Fruit fly (Drosophila melanogaster) whole organism, embryonic: ENCODE measurements around the gene Tsp29Fb.

Source experiments
- Atf6 ChIP-seq: fragments of 200-800 bp; sonication (Bioruptor generic); IDR thresholded peaks from 2 replicates; pipeline ENCODE4 v1.3.6; 2022; ENCODE audit warnings: missing biosample characterization, missing genetic modification characterization
- Blimp-1 ChIP-seq: fragments of 200-800 bp; sonication (Bioruptor generic); optimal IDR thresholded peaks from 3 replicates; lab custom pipeline; 2018; ENCODE audit warnings: missing biosample characterization, missing genetic modification characterization, mild to moderate bottlenecking, moderate library complexity, missing genetic modification reagents
- Bteb2 ChIP-seq: fragments of 200-800 bp; sonication (Bioruptor generic); optimal IDR thresholded peaks from 2 replicates; lab custom pipeline; 2016; ENCODE audit warnings: missing biosample characterization, missing genetic modification characterization
- CG10979 ChIP-seq: fragments of 200-800 bp; sonication (Bioruptor generic); optimal IDR thresholded peaks from 2 replicates; lab custom pipeline; 2018; ENCODE audit warnings: missing biosample characterization, mild to moderate bottlenecking, missing genetic modification characterization, moderate library complexity
- CG13287 ChIP-seq: fragments of 200-800 bp; sonication (Bioruptor generic); IDR thresholded peaks from 2 replicates; pipeline ENCODE4 v1.3.6; 2022; ENCODE audit warnings: missing biosample characterization, missing genetic modification characterization; ENCODE audit not compliant: partially characterized antibody
- CG14860 ChIP-seq: fragments of 200-800 bp; sonication (Bioruptor generic); IDR thresholded peaks from 3 replicates; pipeline ENCODE4 v1.3.6; 2022; ENCODE audit warnings: missing biosample characterization, missing genetic modification characterization; ENCODE audit not compliant: partially characterized antibody
- CG2202 ChIP-seq: fragments of 200-800 bp; sonication (Bioruptor generic); optimal IDR thresholded peaks from 2 replicates; lab custom pipeline; 2018; ENCODE audit warnings: missing biosample characterization, mild to moderate bottlenecking, missing genetic modification characterization
- CG2875 ChIP-seq: fragments of 200-800 bp; sonication (Bioruptor generic); optimal IDR thresholded peaks from 2 replicates; lab custom pipeline; 2017; ENCODE audit warnings: missing biosample characterization, mild to moderate bottlenecking, missing genetic modification characterization, missing genetic modification reagents
- CG3163 ChIP-seq: fragments of 200-800 bp; sonication (Bioruptor generic); optimal IDR thresholded peaks from 3 replicates; lab custom pipeline; 2016; ENCODE audit warnings: missing biosample characterization, missing genetic modification characterization
- CG3281 ChIP-seq: fragments of 200-800 bp; sonication (Bioruptor generic); optimal IDR thresholded peaks from 3 replicates; lab custom pipeline; 2017; ENCODE audit warnings: missing biosample characterization, mild to moderate bottlenecking, missing genetic modification characterization
- CG33557 ChIP-seq: fragments of 200-800 bp; sonication (Bioruptor generic); optimal IDR thresholded peaks from 2 replicates; lab custom pipeline; 2019; ENCODE audit warnings: missing biosample characterization, mild to moderate bottlenecking, missing genetic modification characterization, moderate library complexity
- CG42726 ChIP-seq: fragments of 200-800 bp; sonication (Bioruptor generic); IDR thresholded peaks from 2 replicates; pipeline ENCODE4 v1.3.6; 2022; ENCODE audit warnings: missing biosample characterization, missing genetic modification characterization; ENCODE audit not compliant: partially characterized antibody
- CG4282 ChIP-seq: fragments of 200-800 bp; sonication (Bioruptor generic); optimal IDR thresholded peaks from 2 replicates; lab custom pipeline; 2016; ENCODE audit warnings: missing biosample characterization, missing genetic modification characterization
- CG4360 ChIP-seq: fragments of 200-800 bp; sonication (Bioruptor generic); IDR thresholded peaks from 2 replicates; pipeline ENCODE4 v1.3.6; 2022; ENCODE audit warnings: missing biosample characterization, missing genetic modification characterization
- CG6683 ChIP-seq: fragments of 200-800 bp; sonication (Bioruptor generic); optimal IDR thresholded peaks from 2 replicates; lab custom pipeline; 2017; ENCODE audit warnings: missing biosample characterization, mild to moderate bottlenecking, missing genetic modification characterization, missing genetic modification reagents
- CG8478 ChIP-seq: fragments of >200 bp; optimal IDR thresholded peaks from 2 replicates; lab custom pipeline; 2018
- CTCF ChIP-seq: fragments of 200-800 bp; sonication (Bioruptor generic); optimal IDR thresholded peaks from 2 replicates; lab custom pipeline; 2017; ENCODE audit warnings: missing biosample characterization, mild to moderate bottlenecking, missing genetic modification characterization, moderate library complexity
- D ChIP-seq, 2 experiments: fragments of 200-800 bp in 1 of 2; fragments of >200 bp in 1 of 2; sonication (Bioruptor generic) in 1 of 2; optimal IDR thresholded peaks; 2 replicates in 1 of 2; 3 replicates in 1 of 2; lab custom pipeline; 2017; ENCODE audit warnings: mild to moderate bottlenecking in 1 of 2, missing biosample characterization in 1 of 2, missing genetic modification characterization in 1 of 2, missing genetic modification reagents in 1 of 2
- Eip74EF ChIP-seq, 2 experiments: fragments of 200-800 bp in 1 of 2; fragments of >200 bp in 1 of 2; sonication (Bioruptor generic) in 1 of 2; optimal IDR thresholded peaks; 2 replicates each; lab custom pipeline; 2017 to 2019; ENCODE audit warnings: missing biosample characterization in 2 of 2, missing genetic modification characterization in 2 of 2, mild to moderate bottlenecking in 1 of 2, moderate library complexity in 1 of 2
- Fer1 ChIP-seq: fragments of 200-800 bp; sonication (Bioruptor generic); optimal IDR thresholded peaks from 2 replicates; lab custom pipeline; 2017; ENCODE audit warnings: missing biosample characterization, mild to moderate bottlenecking, missing genetic modification characterization
- HLH4C ChIP-seq: fragments of 200-800 bp; sonication (Bioruptor generic); IDR thresholded peaks from 3 replicates; pipeline ENCODE4 v1.3.6; 2022; ENCODE audit warnings: missing biosample characterization, missing genetic modification characterization; ENCODE audit not compliant: partially characterized antibody
- Hr39 ChIP-seq: fragments of >200 bp; optimal IDR thresholded peaks from 2 replicates; lab custom pipeline; 2017
- Myb ChIP-seq: fragments of 200-800 bp; sonication (Bioruptor generic); optimal IDR thresholded peaks from 2 replicates; lab custom pipeline; 2016; ENCODE audit warnings: missing biosample characterization, missing genetic modification characterization
- NFAT ChIP-seq: fragments of 200-800 bp; sonication (Bioruptor generic); IDR thresholded peaks from 2 replicates; pipeline ENCODE4 v1.3.6; 2022; ENCODE audit warnings: missing biosample characterization, missing genetic modification characterization
- Neu2 ChIP-seq: fragments of 200-800 bp; sonication (Bioruptor generic); optimal IDR thresholded peaks from 3 replicates; lab custom pipeline; 2016; ENCODE audit warnings: missing biosample characterization, missing genetic modification characterization, borderline replicate concordance
- Nf-YC ChIP-seq: fragments of 200-800 bp; optimal IDR thresholded peaks from 3 replicates; lab custom pipeline; 2019; ENCODE audit warnings: missing biosample characterization, mild to moderate bottlenecking, missing genetic modification characterization, moderate library complexity
- ara ChIP-seq: fragments of 200-800 bp; sonication (Bioruptor generic); IDR thresholded peaks from 2 replicates; pipeline ENCODE4 v1.3.6; 2022; ENCODE audit warnings: missing biosample characterization, missing genetic modification characterization
- ato ChIP-seq: fragments of 200-800 bp; sonication (Bioruptor generic); IDR thresholded peaks from 2 replicates; pipeline ENCODE4 v1.3.6; 2022; ENCODE audit warnings: missing biosample characterization, missing genetic modification characterization; ENCODE audit not compliant: partially characterized antibody
- az2 ChIP-seq: fragments of 200-800 bp; sonication (Bioruptor generic); optimal IDR thresholded peaks from 3 replicates; lab custom pipeline; 2016; ENCODE audit warnings: missing biosample characterization, missing genetic modification characterization
- cas ChIP-seq: fragments of 200-800 bp; sonication (Bioruptor generic); IDR thresholded peaks from 2 replicates; pipeline ENCODE4 v1.3.6; 2022; ENCODE audit warnings: missing biosample characterization, missing genetic modification characterization
- cg ChIP-seq: fragments of 200-800 bp; sonication (Bioruptor generic); optimal IDR thresholded peaks from 3 replicates; lab custom pipeline; 2019; ENCODE audit warnings: missing biosample characterization, mild to moderate bottlenecking, missing genetic modification characterization, moderate library complexity
- chm ChIP-seq: fragments of 200-800 bp; sonication (Bioruptor generic); IDR thresholded peaks from 2 replicates; pipeline ENCODE4 v1.3.6; 2022; ENCODE audit warnings: missing biosample characterization, missing genetic modification characterization
- ci ChIP-seq: fragments of 200-800 bp; sonication (Bioruptor generic); IDR thresholded peaks from 3 replicates; pipeline ENCODE4 v1.3.6; 2022; ENCODE audit warnings: missing biosample characterization, missing genetic modification characterization
- gcm ChIP-seq: fragments of 200-800 bp; sonication (Bioruptor generic); optimal IDR thresholded peaks from 2 replicates; lab custom pipeline; 2019; ENCODE audit warnings: missing biosample characterization, mild to moderate bottlenecking, missing genetic modification characterization, moderate library complexity
- gsb-n ChIP-seq: fragments of 200-800 bp; sonication (Bioruptor generic); optimal IDR thresholded peaks from 3 replicates; lab custom pipeline; 2018; ENCODE audit warnings: missing biosample characterization, mild to moderate bottlenecking, missing genetic modification characterization
- insv ChIP-seq, 2 experiments: fragments of 200-800 bp; sonication (Bioruptor generic); optimal IDR thresholded peaks; 3 replicates each; lab custom pipeline; 2016 to 2018; ENCODE audit warnings: missing biosample characterization in 2 of 2, missing genetic modification characterization in 2 of 2
- kah ChIP-seq: fragments of 200-800 bp; sonication (Bioruptor generic); optimal IDR thresholded peaks from 2 replicates; lab custom pipeline; 2018; ENCODE audit warnings: missing biosample characterization, mild to moderate bottlenecking, missing genetic modification characterization
- lbe ChIP-seq: fragments of 200-800 bp; sonication (Bioruptor generic); optimal IDR thresholded peaks from 2 replicates; lab custom pipeline; 2016; ENCODE audit warnings: missing biosample characterization, mild to moderate bottlenecking, missing genetic modification characterization
- nmo ChIP-seq: fragments of 200-800 bp; sonication (Bioruptor generic); optimal IDR thresholded peaks from 2 replicates; lab custom pipeline; 2018; ENCODE audit warnings: missing biosample characterization, mild to moderate bottlenecking, missing genetic modification characterization, moderate library complexity
- nom ChIP-seq: fragments of 200-800 bp; sonication (Bioruptor generic); optimal IDR thresholded peaks from 2 replicates; lab custom pipeline; 2017; ENCODE audit warnings: missing biosample characterization, missing genetic modification characterization, mild to moderate bottlenecking, moderate library complexity, missing genetic modification reagents
- odd ChIP-seq: fragments of 200-800 bp; sonication (Bioruptor generic); optimal IDR thresholded peaks from 2 replicates; lab custom pipeline; 2017; ENCODE audit warnings: missing biosample characterization, mild to moderate bottlenecking, missing genetic modification characterization
- phol ChIP-seq: fragments of 200-800 bp; sonication (Bioruptor generic); optimal IDR thresholded peaks from 3 replicates; lab custom pipeline; 2018; ENCODE audit warnings: missing biosample characterization, mild to moderate bottlenecking, missing genetic modification characterization, moderate library complexity
- row ChIP-seq: fragments of 200-800 bp; sonication (Bioruptor generic); IDR thresholded peaks from 3 replicates; pipeline ENCODE4 v1.3.6; 2022; ENCODE audit warnings: missing biosample characterization, missing genetic modification characterization
- sim ChIP-seq: fragments of 200-800 bp; sonication (Bioruptor generic); IDR thresholded peaks from 2 replicates; pipeline ENCODE4 v1.3.6; 2022; ENCODE audit warnings: missing biosample characterization, missing genetic modification characterization
- tio ChIP-seq: fragments of 200-800 bp; sonication (Bioruptor generic); optimal IDR thresholded peaks from 2 replicates; lab custom pipeline; 2017; ENCODE audit warnings: missing biosample characterization, missing genetic modification characterization, inconsistent platforms
- wdn ChIP-seq: fragments of 200-800 bp; sonication (Bioruptor generic); IDR thresholded peaks from 2 replicates; pipeline ENCODE4 v1.3.6; 2022; ENCODE audit warnings: missing biosample characterization, missing genetic modification characterization

Tsp29Fb gene

dm6 chr2L:8948650-8949049, 11.5 kb downstream of the Tsp29Fb start (continued):
- TF ChIP-seq Nf-YC (tag; lab: Kevin White, UChicago) (no peak), CG2875 (GFP tag; lab: Kevin White, UChicago) (no peak), D (optimal IDR thresholded peaks at IDR 0.05; lab: Kevin White, UChicago) (no peak), D (GFP tag; optimal IDR thresholded peaks at IDR 0.05; lab: Kevin White, UChicago) (no peak), CTCF (GFP tag; lab: Kevin White, UChicago) (no peak)

dm6 chr2L:8949919-8950722, 12.9 kb downstream of the Tsp29Fb start:
- peak; percentile 58; the same call in 1 of the 3 replicates for TF ChIP-seq ci (GFP tag; lab: Robert Waterston, UW)
- TF ChIP-seq Hr39, result no peak
- peak; percentile 29 for TF ChIP-seq nom
- no peak for TF ChIP-seq ara (GFP tag; lab: Robert Waterston, UW)
- peak; percentile 8 for TF ChIP-seq odd (GFP tag; lab: Kevin White, UChicago)
- no peak for TF ChIP-seq CG3163 (GFP tag; lab: Kevin White, UChicago)
- TF ChIP-seq cg, result peak; percentile 59
- no peak for TF ChIP-seq HLH4C
- TF ChIP-seq cas, result no peak
- TF ChIP-seq CG4360 (GFP tag; lab: Robert Waterston, UW), result peak; percentile 86
- TF ChIP-seq D (optimal IDR thresholded peaks at IDR 0.05; lab: Kevin White, UChicago), result no peak
- peak; percentile 30 for TF ChIP-seq D (GFP tag; optimal IDR thresholded peaks at IDR 0.05; lab: Kevin White, UChicago)
- TF ChIP-seq kah (GFP tag; lab: Kevin White, UChicago), result no peak
- peak; percentile 13 for TF ChIP-seq tio (GFP tag; lab: Kevin White, UChicago)
- TF ChIP-seq CG3281 (GFP tag; lab: Kevin White, UChicago), result no peak
- TF ChIP-seq CG10979 (tag; lab: Kevin White, UChicago), result peak; percentile 16
- TF ChIP-seq phol (tag; lab: Kevin White, UChicago), result peak; percentile 13
- TF ChIP-seq gcm (GFP tag; lab: Kevin White, UChicago), result peak; percentile 17
- no peak for TF ChIP-seq CG6683
- no peak for TF ChIP-seq Eip74EF (GFP tag; optimal IDR thresholded peaks at IDR 0.05; lab: Kevin White, UChicago)
- peak; percentile 70 for TF ChIP-seq gsb-n (tag; lab: Kevin White, UChicago)
- TF ChIP-seq Myb (GFP tag; lab: Kevin White, UChicago), result no peak
- no peak for TF ChIP-seq Atf6 (GFP tag; lab: Robert Waterston, UW)
- no peak for TF ChIP-seq Bteb2 (GFP tag; lab: Kevin White, UChicago)
- TF ChIP-seq CG42726 (GFP tag; lab: Robert Waterston, UW), result no peak
- no peak for TF ChIP-seq CG14860 (GFP tag; lab: Robert Waterston, UW)
- TF ChIP-seq Fer1, result no peak
- no peak for TF ChIP-seq NFAT (GFP tag; lab: Robert Waterston, UW)
- 0 out of 3 replicates have a peak, but pooled peaks have one; percentile 6 for TF ChIP-seq row
- TF ChIP-seq lbe (GFP tag; lab: Kevin White, UChicago), result peak; percentile 46
- TF ChIP-seq chm (GFP tag; lab: Robert Waterston, UW), result 0 out of 2 replicates have a peak, but pooled peaks have one; percentile 40
- no peak for TF ChIP-seq az2 (GFP tag; lab: Kevin White, UChicago)
- no peak for TF ChIP-seq sim (GFP tag; lab: Robert Waterston, UW)
- peak; percentile 48 for TF ChIP-seq Blimp-1 (GFP tag; lab: Kevin White, UChicago)
- no peak for TF ChIP-seq CG33557 (GFP tag; lab: Kevin White, UChicago)
- TF ChIP-seq insv (GFP tag; optimal IDR thresholded peaks at IDR 0.05; lab: Kevin White, UChicago), result peak in 1 of 2 experiments; percentile 47
- no peak for TF ChIP-seq CG8478 (lab: Kevin White, UChicago)
- no peak for TF ChIP-seq Neu2
- TF ChIP-seq wdn, result no peak
- no peak for TF ChIP-seq CG2202 (tag; lab: Kevin White, UChicago)
- TF ChIP-seq nmo (GFP tag; lab: Kevin White, UChicago), result peak; percentile 20
- TF ChIP-seq ato (GFP tag; lab: Robert Waterston, UW), result no peak
- TF ChIP-seq CG13287 (GFP tag; lab: Robert Waterston, UW), result no peak
- TF ChIP-seq CG4282, result no peak
